Fruit fly (Drosophila melanogaster) whole organism, embryonic: Measurements from ENCODE around the gene scyl.

Source experiments
- Adf1 ChIP-seq: fragments of 200-800 bp; sonication (Bioruptor generic); IDR thresholded peaks from 2 replicates; pipeline ENCODE4 v1.3.6; 2022; ENCODE audit warnings: missing biosample characterization, missing genetic modification characterization
- B-H1 ChIP-seq: fragments of 200-800 bp; sonication (Bioruptor generic); IDR thresholded peaks from 3 replicates; pipeline ENCODE4 v1.3.6; 2022; ENCODE audit warnings: missing biosample characterization, missing genetic modification characterization
- BtbVII ChIP-seq: fragments of 200-800 bp; sonication (Bioruptor generic); optimal IDR thresholded peaks from 3 replicates; lab custom pipeline; 2017; ENCODE audit warnings: missing biosample characterization, mild to moderate bottlenecking, missing genetic modification characterization
- CG10321 ChIP-seq: fragments of 200-800 bp; sonication (Bioruptor generic); IDR thresholded peaks from 2 replicates; pipeline ENCODE4 v1.3.6; 2022; ENCODE audit warnings: missing biosample characterization, missing genetic modification characterization
- CG10543 ChIP-seq: fragments of 200-800 bp; sonication (Bioruptor generic); optimal IDR thresholded peaks from 3 replicates; lab custom pipeline; 2017; ENCODE audit warnings: missing biosample characterization, mild to moderate bottlenecking, missing genetic modification characterization, moderate library complexity
- CG10959 ChIP-seq: fragments of 200-800 bp; sonication (Bioruptor generic); IDR thresholded peaks from 2 replicates; pipeline ENCODE4 v1.3.6; 2022; ENCODE audit warnings: missing biosample characterization, missing genetic modification characterization
- CG11456 ChIP-seq: fragments of 200-800 bp; sonication (Bioruptor generic); IDR thresholded peaks from 3 replicates; pipeline ENCODE4 v1.3.6; 2022; ENCODE audit warnings: missing biosample characterization, missing genetic modification characterization
- CG11723 ChIP-seq: fragments of 200-800 bp; sonication (Bioruptor generic); optimal IDR thresholded peaks from 2 replicates; lab custom pipeline; 2017; ENCODE audit warnings: missing biosample characterization, mild to moderate bottlenecking, missing genetic modification characterization
- CG1233 ChIP-seq: fragments of 200-800 bp; sonication (Bioruptor generic); optimal IDR thresholded peaks from 4 replicates; lab custom pipeline; 2018; ENCODE audit warnings: missing biosample characterization, mild to moderate bottlenecking, missing genetic modification characterization
- CG13775 ChIP-seq: fragments of 200-800 bp; sonication (Bioruptor generic); optimal IDR thresholded peaks from 3 replicates; lab custom pipeline; 2017; ENCODE audit warnings: missing biosample characterization, mild to moderate bottlenecking, missing genetic modification characterization
- CG14710 ChIP-seq: fragments of 200-800 bp; sonication (Bioruptor generic); optimal IDR thresholded peaks from 3 replicates; lab custom pipeline; 2019; ENCODE audit warnings: missing biosample characterization, mild to moderate bottlenecking, missing genetic modification characterization, moderate library complexity
- CG1529 ChIP-seq: fragments of 200-800 bp; sonication (Bioruptor generic); optimal IDR thresholded peaks from 3 replicates; lab custom pipeline; 2018; ENCODE audit warnings: missing biosample characterization, missing genetic modification characterization
- CG17186 ChIP-seq: fragments of 200-800 bp; sonication (Bioruptor generic); optimal IDR thresholded peaks from 3 replicates; lab custom pipeline; 2017; ENCODE audit warnings: missing biosample characterization, missing genetic modification reagents, missing genetic modification characterization
- CG18476 ChIP-seq: fragments of 200-800 bp; sonication (Bioruptor generic); optimal IDR thresholded peaks from 2 replicates; lab custom pipeline; 2016; ENCODE audit warnings: missing biosample characterization, mild to moderate bottlenecking, missing genetic modification characterization
- CG31388 ChIP-seq: fragments of 200-800 bp; sonication (Bioruptor generic); optimal IDR thresholded peaks from 2 replicates; lab custom pipeline; 2016; ENCODE audit warnings: missing biosample characterization, missing genetic modification characterization
- CG33213 ChIP-seq: fragments of 200-800 bp; sonication (Bioruptor generic); optimal IDR thresholded peaks from 3 replicates; lab custom pipeline; 2016; ENCODE audit warnings: missing biosample characterization, missing genetic modification characterization
- CG5245 ChIP-seq: fragments of 200-800 bp; sonication (Bioruptor generic); optimal IDR thresholded peaks from 3 replicates; lab custom pipeline; 2016; ENCODE audit warnings: missing biosample characterization, missing genetic modification characterization
- CG6175 ChIP-seq: fragments of 200-800 bp; sonication (Bioruptor generic); IDR thresholded peaks from 3 replicates; pipeline ENCODE4 v1.3.6; 2022; ENCODE audit warnings: missing biosample characterization, missing genetic modification characterization
- CG7963 ChIP-seq: fragments of 200-800 bp; sonication (Bioruptor generic); IDR thresholded peaks from 3 replicates; pipeline ENCODE4 v1.3.6; 2022; ENCODE audit warnings: missing biosample characterization, missing genetic modification characterization; ENCODE audit not compliant: partially characterized antibody
- CkIIα-i1 ChIP-seq: fragments of 200-800 bp; sonication (Bioruptor generic); IDR thresholded peaks from 2 replicates; pipeline ENCODE4 v1.3.6; 2022; ENCODE audit warnings: missing biosample characterization, missing genetic modification characterization
- Dad ChIP-seq: fragments of 200-800 bp; sonication (Bioruptor generic); optimal IDR thresholded peaks from 3 replicates; lab custom pipeline; 2016; ENCODE audit warnings: missing biosample characterization, missing genetic modification characterization
- Dfd ChIP-seq, 2 experiments: fragments of >200 bp; optimal IDR thresholded peaks; 2 replicates each; lab custom pipeline; 2017; ENCODE audit warnings: missing biosample characterization in 2 of 2, missing genetic modification characterization in 2 of 2
- H2.0 ChIP-seq: fragments of 200-800 bp; sonication (Bioruptor generic); IDR thresholded peaks from 2 replicates; pipeline ENCODE4 v1.3.6; 2022; ENCODE audit warnings: missing biosample characterization, missing genetic modification characterization
- HLHmδ ChIP-seq: fragments of 200-800 bp; sonication (Bioruptor generic); optimal IDR thresholded peaks from 2 replicates; lab custom pipeline; 2018; ENCODE audit warnings: missing biosample characterization, mild to moderate bottlenecking, missing genetic modification characterization, moderate library complexity
- Hr3 ChIP-seq: fragments of 200-800 bp; sonication (Bioruptor generic); optimal IDR thresholded peaks from 3 replicates; lab custom pipeline; 2016; ENCODE audit warnings: missing biosample characterization, missing genetic modification characterization
- Lim3 ChIP-seq: fragments of 200-800 bp; sonication (Bioruptor generic); IDR thresholded peaks from 2 replicates; pipeline ENCODE4 v1.3.6; 2022; ENCODE audit warnings: missing biosample characterization, missing genetic modification characterization
- Lpt ChIP-seq: fragments of >200 bp; optimal IDR thresholded peaks from 2 replicates; lab custom pipeline; 2018; ENCODE audit warnings: missing biosample characterization, missing genetic modification characterization
- Max ChIP-seq: fragments of 200-800 bp; sonication (Bioruptor generic); optimal IDR thresholded peaks from 2 replicates; lab custom pipeline; 2016; ENCODE audit warnings: missing biosample characterization, mild to moderate bottlenecking, missing genetic modification characterization
- Nf-YC ChIP-seq: fragments of 200-800 bp; optimal IDR thresholded peaks from 3 replicates; lab custom pipeline; 2019; ENCODE audit warnings: missing biosample characterization, mild to moderate bottlenecking, missing genetic modification characterization, moderate library complexity
- Oaz ChIP-seq: fragments of 200-800 bp; sonication (Bioruptor generic); IDR thresholded peaks from 2 replicates; pipeline ENCODE4 v1.3.6; 2022; ENCODE audit warnings: missing biosample characterization, missing genetic modification characterization
- Oli ChIP-seq: fragments of 200-800 bp; sonication (Bioruptor generic); optimal IDR thresholded peaks from 2 replicates; lab custom pipeline; 2018; ENCODE audit warnings: missing biosample characterization, mild to moderate bottlenecking, missing genetic modification characterization, moderate library complexity
- Side ChIP-seq: fragments of 200-800 bp; sonication (Bioruptor generic); optimal IDR thresholded peaks from 2 replicates; lab custom pipeline; 2016; ENCODE audit warnings: missing biosample characterization, missing genetic modification characterization
- az2 ChIP-seq: fragments of 200-800 bp; sonication (Bioruptor generic); optimal IDR thresholded peaks from 3 replicates; lab custom pipeline; 2016; ENCODE audit warnings: missing biosample characterization, missing genetic modification characterization
- chif ChIP-seq, 2 experiments: fragments of 200-800 bp; sonication (Bioruptor generic); optimal IDR thresholded peaks; 3 replicates each; lab custom pipeline; 2016; ENCODE audit warnings: missing biosample characterization in 2 of 2, missing genetic modification characterization in 2 of 2
- crol ChIP-seq: fragments of 200-800 bp; sonication (Bioruptor generic); IDR thresholded peaks from 2 replicates; pipeline ENCODE4 v1.3.6; 2022; ENCODE audit warnings: missing biosample characterization, missing genetic modification characterization
- cwo ChIP-seq: fragments of 200-800 bp; sonication (Bioruptor generic); optimal IDR thresholded peaks from 3 replicates; lab custom pipeline; 2017; ENCODE audit warnings: missing biosample characterization, missing genetic modification characterization, mild to moderate bottlenecking, moderate library complexity, missing genetic modification reagents
- dan ChIP-seq: fragments of 200-800 bp; sonication (Bioruptor generic); IDR thresholded peaks from 2 replicates; pipeline ENCODE4 v1.3.6; 2022; ENCODE audit warnings: missing biosample characterization, missing genetic modification characterization
- ems ChIP-seq: fragments of 200-800 bp; sonication (Bioruptor generic); optimal IDR thresholded peaks from 3 replicates; lab custom pipeline; 2016; ENCODE audit warnings: missing biosample characterization, missing genetic modification characterization
- en ChIP-seq: fragments of 200-800 bp; sonication (Bioruptor generic); optimal IDR thresholded peaks from 2 replicates; lab custom pipeline; 2016; ENCODE audit warnings: missing biosample characterization, missing genetic modification characterization
- hkb ChIP-seq, 2 experiments: fragments of 200-800 bp in 1 of 2; fragments of >200 bp in 1 of 2; sonication (Bioruptor generic) in 1 of 2; IDR thresholded peaks in 1 of 2; optimal IDR thresholded peaks in 1 of 2; 2 replicates each; pipeline versions ENCODE4 v1.3.6 to Lab custom; 2017 to 2022; ENCODE audit warnings: missing biosample characterization in 1 of 2, missing genetic modification characterization in 1 of 2
- knrl ChIP-seq: fragments of 200-800 bp; sonication (Bioruptor generic); IDR thresholded peaks from 3 replicates; pipeline ENCODE4 v1.3.6; 2022; ENCODE audit warnings: missing biosample characterization, missing genetic modification characterization; ENCODE audit not compliant: partially characterized antibody
- mam ChIP-seq: fragments of 200-800 bp; sonication (Bioruptor generic); optimal IDR thresholded peaks from 3 replicates; lab custom pipeline; 2016; ENCODE audit warnings: missing biosample characterization, missing genetic modification characterization
- nom ChIP-seq: fragments of 200-800 bp; sonication (Bioruptor generic); optimal IDR thresholded peaks from 2 replicates; lab custom pipeline; 2017; ENCODE audit warnings: missing biosample characterization, missing genetic modification characterization, mild to moderate bottlenecking, moderate library complexity, missing genetic modification reagents
- onecut ChIP-seq: fragments of 200-800 bp; sonication (Bioruptor generic); IDR thresholded peaks from 2 replicates; pipeline ENCODE4 v1.3.6; 2022; ENCODE audit warnings: missing biosample characterization, missing genetic modification characterization
- sob ChIP-seq: fragments of 200-800 bp; sonication (Bioruptor generic); IDR thresholded peaks from 2 replicates; pipeline ENCODE4 v1.3.6; 2022; ENCODE audit warnings: missing biosample characterization, missing genetic modification characterization
- tna ChIP-seq: fragments of 200-800 bp; sonication (Bioruptor generic); IDR thresholded peaks from 2 replicates; pipeline ENCODE4 v1.3.6; 2022; ENCODE audit warnings: missing biosample characterization, missing genetic modification characterization; ENCODE audit not compliant: partially characterized antibody
- z ChIP-seq: fragments of 200-800 bp; sonication (Bioruptor generic); IDR thresholded peaks from 3 replicates; pipeline ENCODE4 v1.3.6; 2022; ENCODE audit warnings: missing biosample characterization, missing genetic modification characterization
- zf30C ChIP-seq: fragments of 200-800 bp; sonication (Bioruptor generic); optimal IDR thresholded peaks from 3 replicates; lab custom pipeline; 2018; ENCODE audit warnings: missing biosample characterization, mild to moderate bottlenecking, missing genetic modification characterization

scyl gene

DNA sequence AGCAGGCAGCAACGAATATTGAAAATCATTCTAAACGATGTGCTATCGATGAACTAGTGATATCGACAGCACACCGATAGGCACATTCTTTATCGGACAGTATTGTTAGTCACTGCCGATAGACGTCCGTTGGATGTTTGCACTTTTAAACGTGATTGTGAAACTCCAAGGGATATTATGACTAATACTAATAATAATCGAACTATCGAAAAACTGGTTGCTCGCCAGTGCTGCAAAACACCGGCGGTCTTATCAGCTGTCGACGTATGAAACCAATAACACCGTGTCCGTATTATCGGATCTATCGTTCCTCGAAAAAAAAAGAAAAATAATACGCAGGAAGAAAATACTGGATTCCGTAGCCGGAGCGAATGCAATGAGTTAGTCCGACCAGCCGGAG lies 41.6 kb upstream of the scyl start, which contains the start of the genes Ube3a and CG7600 (continued):
- TF ChIP-seq CG33213 = peak; percentile 31
- peak; percentile 8 for TF ChIP-seq cwo (GFP tag; lab: Kevin White, UChicago)
- peak; percentile 53 for TF ChIP-seq CG10543 (GFP tag; lab: Kevin White, UChicago)
- no peak for TF ChIP-seq H2.0
- no peak for TF ChIP-seq HLHmδ
- TF ChIP-seq ems (GFP tag; lab: Kevin White, UChicago) = peak; percentile 48
- TF ChIP-seq CG7963 (GFP tag; lab: Robert Waterston, UW) = peak; percentile 100
- TF ChIP-seq Oaz = no peak
- TF ChIP-seq CG11723 (GFP tag; lab: Kevin White, UChicago) = no peak
- peak; percentile 74 for TF ChIP-seq CG17186 (GFP tag; lab: Kevin White, UChicago)
- TF ChIP-seq zf30C (GFP tag; lab: Kevin White, UChicago) = no peak
- TF ChIP-seq Adf1 (GFP tag; lab: Robert Waterston, UW) = peak; percentile 46; the same call in 1 of the 2 replicates
- no peak for TF ChIP-seq Max
- peak; percentile 100 for TF ChIP-seq tna (GFP tag; lab: Robert Waterston, UW)
- TF ChIP-seq mam (GFP tag; lab: Kevin White, UChicago) = peak; percentile 45
- TF ChIP-seq CG31388 = no peak
- peak; percentile 24 to 27 for TF ChIP-seq chif (GFP tag; optimal IDR thresholded peaks at IDR 0.05; lab: Kevin White, UChicago)
- no peak for TF ChIP-seq CG1529 (GFP tag; lab: Kevin White, UChicago)
- TF ChIP-seq en (GFP tag; lab: Kevin White, UChicago) = no peak
- TF ChIP-seq Oli (tag; lab: Kevin White, UChicago) = no peak
- TF ChIP-seq BtbVII = peak; percentile 4
- TF ChIP-seq z = no peak
- no peak for TF ChIP-seq hkb (optimal IDR thresholded peaks at IDR 0.05; lab: Kevin White, UChicago)
- TF ChIP-seq hkb (GFP tag; IDR thresholded peaks at IDR 0.05; lab: Robert Waterston, UW) = peak; percentile 34; the same call in 1 of the 2 replicates
- TF ChIP-seq Dfd (GFP tag; optimal IDR thresholded peaks at IDR 0.05; lab: Kevin White, UChicago) = no peak
- TF ChIP-seq Side (GFP tag; lab: Kevin White, UChicago) = peak; percentile 61
- TF ChIP-seq CG18476 = no peak
- no peak for TF ChIP-seq az2 (GFP tag; lab: Kevin White, UChicago)
- TF ChIP-seq Nf-YC (tag; lab: Kevin White, UChicago) = peak; percentile 54
- no peak for TF ChIP-seq CG11456
- TF ChIP-seq Hr3 = no peak
- TF ChIP-seq Lim3 (GFP tag; lab: Robert Waterston, UW) = no peak
- no peak for TF ChIP-seq B-H1 (GFP tag; lab: Robert Waterston, UW)
- no peak for TF ChIP-seq CG5245 (GFP tag; lab: Kevin White, UChicago)
- no peak for TF ChIP-seq crol (GFP tag; lab: Robert Waterston, UW)
- peak; percentile 55; the same call in 1 of the 2 replicates for TF ChIP-seq onecut (GFP tag; lab: Robert Waterston, UW)
- TF ChIP-seq knrl (GFP tag; lab: Robert Waterston, UW) = peak; percentile 93
- peak; percentile 72 for TF ChIP-seq CG14710 (tag; lab: Kevin White, UChicago)
- no peak for TF ChIP-seq CkIIα-i1 (GFP tag; lab: Robert Waterston, UW)
- TF ChIP-seq CG1233 (GFP tag; lab: Kevin White, UChicago) = no peak

DNA sequence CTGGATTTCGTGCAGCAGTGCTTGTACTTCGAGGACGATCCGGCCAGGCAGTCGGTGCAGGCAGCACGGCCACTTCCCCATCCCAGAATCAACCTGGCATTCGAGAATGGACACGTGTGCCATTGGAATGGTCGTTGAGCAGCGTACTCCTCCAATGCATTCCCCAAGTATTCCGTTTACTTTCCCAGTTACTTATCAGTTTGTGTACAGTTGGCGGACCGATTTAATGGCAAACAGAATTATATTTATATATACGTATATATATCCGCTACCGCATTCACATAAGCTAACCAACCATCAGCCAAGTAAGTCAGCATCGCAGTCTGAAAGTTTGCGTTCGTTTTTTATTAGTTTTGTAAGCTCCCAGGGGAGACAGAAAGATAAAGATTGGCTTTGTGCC lies 38.5 kb upstream of the scyl start:
- no peak for TF ChIP-seq Dad (GFP tag; lab: Kevin White, UChicago)
- 0 out of 2 replicates have a peak, but pooled peaks have one; percentile 4 for TF ChIP-seq sob (GFP tag; lab: Robert Waterston, UW)
- no peak for TF ChIP-seq CG13775 (GFP tag; lab: Kevin White, UChicago)
- peak; percentile 75 for TF ChIP-seq nom (GFP tag; lab: Kevin White, UChicago)
- no peak for TF ChIP-seq CG10321
- no peak for TF ChIP-seq dan (GFP tag; lab: Robert Waterston, UW)
- no peak for TF ChIP-seq CG10959 (GFP tag; lab: Robert Waterston, UW)
- TF ChIP-seq Lpt = no peak
- TF ChIP-seq CG6175 = peak; percentile 11; the same call in 1 of the 3 replicates
